Worm (Caenorhabditis elegans): ENCODE measurements around the gene npr-32.

The npr-32 gene

ce11 chrIV:17255001-17255400, 24.1 kb upstream of the npr-32 start, which contains the start of gene gtf-2E1:
gtf-2E1 (plus strand) TSS chrIV:17255301.
- TF ChIP-seq sea-1 (GFP tag; conservative IDR thresholded peaks at IDR 0.05) (no peak), tbx-37 (GFP tag; conservative IDR thresholded peaks at IDR 0.05) (no peak), aly-1 (tag; optimal IDR thresholded peaks at IDR 0.05) (no peak), tra-4 (tag; optimal IDR thresholded peaks at IDR 0.05) (no peak), tbx-11 (GFP tag; IDR thresholded peaks at IDR 0.05) (no peak), ceh-36 (tag; optimal IDR thresholded peaks at IDR 0.05) (no peak), hmbx-1 (tag; optimal IDR thresholded peaks at IDR 0.05) (no peak), F13C5.2 (tag; optimal IDR thresholded peaks at IDR 0.05) (no peak), pes-1 (GFP tag; IDR thresholded peaks at IDR 0.05) (no peak), B0310.2 (tag; optimal IDR thresholded peaks at IDR 0.05) (no peak), flt-1 (GFP tag; IDR thresholded peaks at IDR 0.05) (no peak), ceh-13 (GFP tag; optimal IDR thresholded peaks at IDR 0.05) (no peak), hmg-4 (GFP tag; optimal IDR thresholded peaks at IDR 0.05) (no peak)

- TF ChIP-seq hmbx-1 (tag; optimal IDR thresholded peaks at IDR 0.05) (no peak), ceh-36 (tag; optimal IDR thresholded peaks at IDR 0.05) (no peak), tra-4 (tag; optimal IDR thresholded peaks at IDR 0.05) (no peak), ceh-13 (GFP tag; optimal IDR thresholded peaks at IDR 0.05) (no peak), scrt-1 (GFP tag; IDR thresholded peaks at IDR 0.05) (no peak), hnd-1 (tag; optimal IDR thresholded peaks at IDR 0.05) (no peak), B0310.2 (tag; optimal IDR thresholded peaks at IDR 0.05) (no peak), flt-1 (GFP tag; IDR thresholded peaks at IDR 0.05) (no peak), hmg-4 (GFP tag; optimal IDR thresholded peaks at IDR 0.05) (no peak), ets-7 (tag; optimal IDR thresholded peaks at IDR 0.05) (no peak), sea-1 (GFP tag; conservative IDR thresholded peaks at IDR 0.05) (no peak), aly-1 (tag; optimal IDR thresholded peaks at IDR 0.05) (no peak), ama-1 (optimal IDR thresholded peaks at IDR 0.05) (no peak), pes-1 (GFP tag; IDR thresholded peaks at IDR 0.05) (no peak), F13C5.2 (tag; optimal IDR thresholded peaks at IDR 0.05) (no peak)
Observed at ce11 chrIV:17253435-17253834, 22.6 kb upstream of the npr-32 start.

ce11 chrIV:17249691-17250181, 18.9 kb upstream of the npr-32 start, which contains the start of gene eelo-2:
eelo-2 (plus strand) TSS chrIV:17250131.
- TF ChIP-seq sea-1 (GFP tag; conservative IDR thresholded peaks at IDR 0.05) (no peak), F13C5.2 (tag; optimal IDR thresholded peaks at IDR 0.05) (peak; percentile 92), hnd-1 (tag; optimal IDR thresholded peaks at IDR 0.05) (peak; percentile 22), ceh-36 (tag; optimal IDR thresholded peaks at IDR 0.05) (peak; percentile 5), scrt-1 (GFP tag; IDR thresholded peaks at IDR 0.05) (0 out of 2 replicates have a peak, but pooled peaks have one; percentile 31), B0310.2 (tag; optimal IDR thresholded peaks at IDR 0.05) (no peak), flt-1 (GFP tag; IDR thresholded peaks at IDR 0.05) (0 out of 2 replicates have a peak, but pooled peaks have one; percentile 36), ets-7 (tag; optimal IDR thresholded peaks at IDR 0.05) (no peak), tbx-37 (GFP tag; conservative IDR thresholded peaks at IDR 0.05) (peak; percentile 50; the same call in 1 of the 2 replicates), pes-1 (GFP tag; IDR thresholded peaks at IDR 0.05) (peak; percentile 72), tra-4 (tag; optimal IDR thresholded peaks at IDR 0.05) (no peak), ama-1 (optimal IDR thresholded peaks at IDR 0.05) (no peak), aly-1 (tag; optimal IDR thresholded peaks at IDR 0.05) (no peak), tbx-11 (GFP tag; IDR thresholded peaks at IDR 0.05) (no peak), hmbx-1 (tag; optimal IDR thresholded peaks at IDR 0.05) (no peak), ceh-13 (GFP tag; optimal IDR thresholded peaks at IDR 0.05) (no peak), hmg-4 (GFP tag; optimal IDR thresholded peaks at IDR 0.05) (peak; percentile 89)

ce11 chrIV:17248538-17248937, 17.7 kb upstream of the npr-32 start:
- no peak for TF ChIP-seq hmg-4 (GFP tag; optimal IDR thresholded peaks at IDR 0.05)
- no peak for TF ChIP-seq aly-1 (tag; optimal IDR thresholded peaks at IDR 0.05)
- TF ChIP-seq ama-1 (optimal IDR thresholded peaks at IDR 0.05), result no peak
- TF ChIP-seq tra-4 (tag; optimal IDR thresholded peaks at IDR 0.05), result no peak
- TF ChIP-seq pes-1 (GFP tag; IDR thresholded peaks at IDR 0.05), result no peak
- no peak for TF ChIP-seq F13C5.2 (tag; optimal IDR thresholded peaks at IDR 0.05)
- TF ChIP-seq ceh-36 (tag; optimal IDR thresholded peaks at IDR 0.05), result no peak
- TF ChIP-seq hmbx-1 (tag; optimal IDR thresholded peaks at IDR 0.05), result no peak
- no peak for TF ChIP-seq tbx-11 (GFP tag; IDR thresholded peaks at IDR 0.05)
- TF ChIP-seq flt-1 (GFP tag; IDR thresholded peaks at IDR 0.05), result no peak
- TF ChIP-seq B0310.2 (tag; optimal IDR thresholded peaks at IDR 0.05), result no peak
- no peak for TF ChIP-seq hnd-1 (tag; optimal IDR thresholded peaks at IDR 0.05)
- no peak for TF ChIP-seq sea-1 (GFP tag; conservative IDR thresholded peaks at IDR 0.05)
- TF ChIP-seq tbx-37 (GFP tag; conservative IDR thresholded peaks at IDR 0.05), result no peak
- TF ChIP-seq ceh-13 (GFP tag; optimal IDR thresholded peaks at IDR 0.05), result no peak
- no peak for TF ChIP-seq scrt-1 (GFP tag; IDR thresholded peaks at IDR 0.05)
- no peak for TF ChIP-seq ets-7 (tag; optimal IDR thresholded peaks at IDR 0.05)

ce11 chrIV:17247184-17247583, 16.3 kb upstream of the npr-32 start:
- TF ChIP-seq tbx-11 (GFP tag; IDR thresholded peaks at IDR 0.05) (no peak), aly-1 (tag; optimal IDR thresholded peaks at IDR 0.05) (no peak), tra-4 (tag; optimal IDR thresholded peaks at IDR 0.05) (no peak), ceh-13 (GFP tag; optimal IDR thresholded peaks at IDR 0.05) (no peak), B0310.2 (tag; optimal IDR thresholded peaks at IDR 0.05) (no peak), ets-7 (tag; optimal IDR thresholded peaks at IDR 0.05) (no peak), flt-1 (GFP tag; IDR thresholded peaks at IDR 0.05) (no peak), pes-1 (GFP tag; IDR thresholded peaks at IDR 0.05) (no peak), hnd-1 (tag; optimal IDR thresholded peaks at IDR 0.05) (no peak), ceh-36 (tag; optimal IDR thresholded peaks at IDR 0.05) (no peak), tbx-37 (GFP tag; conservative IDR thresholded peaks at IDR 0.05) (no peak)

ce11 chrIV:17245200-17245599, 14.3 kb upstream of the npr-32 start, which contains the start of gene ZK550.2:
ZK550.2 (plus strand) TSS chrIV:17245584.
- TF ChIP-seq ceh-13 (GFP tag; optimal IDR thresholded peaks at IDR 0.05) (no peak), ets-7 (tag; optimal IDR thresholded peaks at IDR 0.05) (no peak), ama-1 (optimal IDR thresholded peaks at IDR 0.05) (no peak), aly-1 (tag; optimal IDR thresholded peaks at IDR 0.05) (no peak), B0310.2 (tag; optimal IDR thresholded peaks at IDR 0.05) (no peak)

ce11 chrIV:17238951-17239350, 8.1 kb upstream of the npr-32 start:
- TF ChIP-seq aly-1 (tag; optimal IDR thresholded peaks at IDR 0.05), result no peak
- TF ChIP-seq ceh-13 (GFP tag; optimal IDR thresholded peaks at IDR 0.05), result no peak
- TF ChIP-seq B0310.2 (tag; optimal IDR thresholded peaks at IDR 0.05), result no peak
- no peak for TF ChIP-seq tbx-37 (GFP tag; conservative IDR thresholded peaks at IDR 0.05)
- no peak for TF ChIP-seq ets-7 (tag; optimal IDR thresholded peaks at IDR 0.05)
- TF ChIP-seq tra-4 (tag; optimal IDR thresholded peaks at IDR 0.05), result no peak
